Worm (Caenorhabditis elegans) whole organism, L2 larva: ENCODE results near the gene W04H10.2.

ENCODE experiments used
- C34F6.9 ChIP-seq: fragments of 150-350 bp; optimal IDR thresholded peaks from 2 replicates; lab custom pipeline; 2014; ENCODE audit warnings: missing biosample characterization, missing genetic modification characterization
- F13H6.1 ChIP-seq: sonication (generic microtip); optimal IDR thresholded peaks from 2 replicates; lab custom pipeline; 2016; ENCODE audit warnings: missing genetic modification characterization, missing compliant biosample characterization
- aly-2 ChIP-seq: fragments of 150-350 bp; optimal IDR thresholded peaks from 2 replicates; lab custom pipeline; 2014; ENCODE audit warnings: missing biosample characterization, missing genetic modification characterization
- blmp-1 ChIP-seq: sonication (generic microtip); optimal IDR thresholded peaks from 2 replicates; lab custom pipeline; 2017; ENCODE audit warnings: missing genetic modification characterization, mild to moderate bottlenecking, missing compliant biosample characterization, antibody characterized with exemption, moderate library complexity; ENCODE audit not compliant: insufficient read depth
- ceh-16 ChIP-seq: fragments of 150-350 bp; optimal IDR thresholded peaks from 2 replicates; lab custom pipeline; 2014; ENCODE audit warnings: missing biosample characterization, missing genetic modification characterization
- ceh-82 ChIP-seq: fragments of 150-350 bp; optimal IDR thresholded peaks from 2 replicates; lab custom pipeline; 2014; ENCODE audit warnings: missing biosample characterization, missing genetic modification characterization
- dmd-4 ChIP-seq: sonication (generic microtip); optimal IDR thresholded peaks from 2 replicates; lab custom pipeline; 2017; ENCODE audit warnings: missing biosample characterization, missing genetic modification characterization
- egl-27 ChIP-seq: sonication (generic microtip); optimal IDR thresholded peaks from 3 replicates; lab custom pipeline; 2017; ENCODE audit warnings: missing biosample characterization, missing genetic modification reagents, missing genetic modification characterization
- elt-1 ChIP-seq: fragments of 150-350 bp; optimal IDR thresholded peaks from 2 replicates; lab custom pipeline; 2014; ENCODE audit warnings: missing biosample characterization, missing genetic modification characterization
- elt-3 ChIP-seq: sonication (generic microtip); optimal IDR thresholded peaks from 2 replicates; lab custom pipeline; 2017; ENCODE audit warnings: missing biosample characterization, missing genetic modification characterization
- fos-1 ChIP-seq: fragments of 150-350 bp; optimal IDR thresholded peaks from 2 replicates; lab custom pipeline; 2014; ENCODE audit warnings: missing biosample characterization, missing genetic modification characterization
- gmeb-1 ChIP-seq: fragments of 150-350 bp; optimal IDR thresholded peaks from 2 replicates; lab custom pipeline; 2014; ENCODE audit warnings: missing biosample characterization, missing genetic modification characterization
- lin-11 ChIP-seq: fragments of 150-350 bp; sonication (generic microtip); optimal IDR thresholded peaks from 2 replicates; lab custom pipeline; 2014; ENCODE audit warnings: missing biosample characterization, missing genetic modification characterization, inconsistent platforms, mixed read lengths
- lin-13 ChIP-seq: fragments of 150-350 bp; optimal IDR thresholded peaks from 2 replicates; lab custom pipeline; 2014; ENCODE audit warnings: missing biosample characterization, missing genetic modification reagents, missing genetic modification characterization
- lin-39 ChIP-seq: fragments of 150-350 bp; optimal IDR thresholded peaks from 2 replicates; lab custom pipeline; 2014; ENCODE audit warnings: missing biosample characterization, missing genetic modification reagents, missing genetic modification characterization
- lsy-2 ChIP-seq, 2 experiments: fragments of 150-350 bp in 1 of 2; sonication (generic microtip) in 1 of 2; optimal IDR thresholded peaks; 2 replicates each; lab custom pipeline; 2014 to 2017; ENCODE audit warnings: missing biosample characterization in 2 of 2, missing genetic modification characterization in 2 of 2
- mab-5 ChIP-seq: fragments of 150-350 bp; optimal IDR thresholded peaks from 2 replicates; lab custom pipeline; 2014; ENCODE audit warnings: missing biosample characterization, missing genetic modification characterization
- mdl-1 ChIP-seq, 2 experiments: fragments of 150-350 bp in 1 of 2; sonication (generic microtip) in 1 of 2; optimal IDR thresholded peaks; 2 replicates each; lab custom pipeline; 2017; ENCODE audit warnings: missing biosample characterization in 2 of 2, missing genetic modification characterization in 2 of 2
- nhr-10 ChIP-seq: sonication (generic microtip); optimal IDR thresholded peaks from 2 replicates; lab custom pipeline; 2017; ENCODE audit warnings: missing biosample characterization, missing genetic modification characterization
- nhr-12 ChIP-seq: fragments of 150-350 bp; optimal IDR thresholded peaks from 2 replicates; lab custom pipeline; 2014; ENCODE audit warnings: missing biosample characterization, missing genetic modification characterization
- nhr-129 ChIP-seq: fragments of 150-350 bp; optimal IDR thresholded peaks from 2 replicates; lab custom pipeline; 2014; ENCODE audit warnings: missing biosample characterization, missing genetic modification characterization
- nhr-23 ChIP-seq: fragments of 150-350 bp; optimal IDR thresholded peaks from 2 replicates; lab custom pipeline; 2014; ENCODE audit warnings: missing biosample characterization, missing genetic modification reagents, missing genetic modification characterization
- nhr-237 ChIP-seq: fragments of 150-350 bp; optimal IDR thresholded peaks from 2 replicates; lab custom pipeline; 2014; ENCODE audit warnings: missing biosample characterization, missing genetic modification characterization
- nhr-25 ChIP-seq: fragments of 150-350 bp; sonication (generic microtip); optimal IDR thresholded peaks from 3 replicates; lab custom pipeline; 2014; ENCODE audit warnings: missing biosample characterization, missing genetic modification characterization
- nhr-6 ChIP-seq: fragments of 150-350 bp; optimal IDR thresholded peaks from 2 replicates; lab custom pipeline; 2014; ENCODE audit warnings: missing biosample characterization, missing genetic modification characterization
- nhr-77 ChIP-seq: fragments of 150-350 bp; optimal IDR thresholded peaks from 2 replicates; lab custom pipeline; 2014; ENCODE audit warnings: missing biosample characterization, missing genetic modification characterization
- peb-1 ChIP-seq: fragments of 150-350 bp; optimal IDR thresholded peaks from 2 replicates; lab custom pipeline; 2014; ENCODE audit warnings: missing biosample characterization, missing genetic modification characterization
- sma-3 ChIP-seq: sonication (generic microtip); optimal IDR thresholded peaks from 2 replicates; lab custom pipeline; 2016; ENCODE audit warnings: missing genetic modification reagents, missing genetic modification characterization, missing compliant biosample characterization
- sma-9 ChIP-seq, 2 experiments: fragments of 150-350 bp in 1 of 2; sonication (generic microtip) in 1 of 2; optimal IDR thresholded peaks; 2 replicates each; lab custom pipeline; 2014 to 2016; ENCODE audit warnings: missing genetic modification characterization in 2 of 2, mild to moderate bottlenecking in 1 of 2, missing biosample characterization in 1 of 2, missing compliant biosample characterization in 1 of 2, missing genetic modification reagents in 1 of 2, moderate library complexity in 1 of 2
- snpc-4 ChIP-seq: fragments of 150-350 bp; optimal IDR thresholded peaks from 2 replicates; lab custom pipeline; 2014; ENCODE audit warnings: missing biosample characterization, missing genetic modification characterization
- unc-39 ChIP-seq: fragments of 150-350 bp; optimal IDR thresholded peaks from 2 replicates; lab custom pipeline; 2014; ENCODE audit warnings: missing biosample characterization, missing genetic modification characterization
- unc-55 ChIP-seq: fragments of 150-350 bp; sonication (generic microtip); optimal IDR thresholded peaks from 3 replicates; lab custom pipeline; 2014; ENCODE audit warnings: missing biosample characterization, missing genetic modification reagents, missing genetic modification characterization
- unc-62 ChIP-seq: fragments of 150-350 bp; optimal IDR thresholded peaks from 2 replicates; lab custom pipeline; 2014; ENCODE audit warnings: missing biosample characterization, missing genetic modification reagents, missing genetic modification characterization
- zag-1 ChIP-seq: fragments of 150-350 bp; optimal IDR thresholded peaks from 2 replicates; lab custom pipeline; 2014; ENCODE audit warnings: missing biosample characterization, missing genetic modification characterization
- ztf-1 ChIP-seq: fragments of 200-800 bp; sonication (Bioruptor generic); conservative IDR thresholded peaks from 2 replicates; pipeline ENCODE4 v1.3.6; 2022; ENCODE audit warnings: missing genetic modification characterization, missing compliant biosample characterization
- ztf-11 ChIP-seq: sonication (generic microtip); optimal IDR thresholded peaks from 2 replicates; lab custom pipeline; 2017; ENCODE audit warnings: missing biosample characterization, missing genetic modification characterization
- ztf-4 ChIP-seq: fragments of 150-350 bp; optimal IDR thresholded peaks from 2 replicates; lab custom pipeline; 2014; ENCODE audit warnings: missing biosample characterization, missing genetic modification characterization

W04H10.2 gene

DNA sequence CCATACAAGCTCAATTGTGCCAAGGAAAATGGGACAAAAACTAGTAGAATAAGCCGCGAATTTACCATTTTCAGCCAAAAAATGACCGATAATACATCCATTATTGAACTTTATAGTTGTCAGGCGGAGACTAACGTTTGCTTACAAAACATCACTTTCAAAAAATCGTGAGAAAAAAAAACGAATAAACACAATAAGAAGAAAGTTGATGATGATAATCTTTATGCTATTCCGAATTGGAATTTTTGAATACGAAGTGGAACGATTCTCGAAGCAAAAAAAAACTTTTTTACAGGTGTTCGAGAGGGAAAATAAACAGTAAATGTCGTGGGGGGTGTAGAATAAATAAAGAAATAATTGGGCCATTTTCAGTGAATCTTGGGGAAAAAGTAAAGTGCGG lies 27.7 kb upstream of the W04H10.2 start, which contains the start of gene W08F4.7:
TSS of gene W08F4.7 (minus strand) at position 101 of the 400 bp plus-strand sequence.
- TF ChIP-seq nhr-6 (tag; lab: Kevin White, UChicago), result no peak
- TF ChIP-seq elt-3 (tag; lab: Kevin White, UChicago), result no peak
- no peak for TF ChIP-seq sma-3 (GFP tag; lab: Kevin White, UChicago)
- TF ChIP-seq nhr-129 (tag; lab: Kevin White, UChicago), result no peak
- no peak for TF ChIP-seq nhr-12 (tag; lab: Kevin White, UChicago)
- no peak for TF ChIP-seq ztf-11
- no peak for TF ChIP-seq unc-62 (GFP tag; lab: Kevin White, UChicago)
- no peak for TF ChIP-seq nhr-10 (tag; lab: Kevin White, UChicago)
- no peak for TF ChIP-seq lin-39 (tag; lab: Kevin White, UChicago)
- TF ChIP-seq nhr-23 (tag; lab: Kevin White, UChicago), result no peak
- no peak for TF ChIP-seq sma-9 (GFP tag; optimal IDR thresholded peaks at IDR 0.05; lab: Kevin White, UChicago)
- TF ChIP-seq sma-9 (tag; optimal IDR thresholded peaks at IDR 0.05; lab: Kevin White, UChicago), result no peak

DNA sequence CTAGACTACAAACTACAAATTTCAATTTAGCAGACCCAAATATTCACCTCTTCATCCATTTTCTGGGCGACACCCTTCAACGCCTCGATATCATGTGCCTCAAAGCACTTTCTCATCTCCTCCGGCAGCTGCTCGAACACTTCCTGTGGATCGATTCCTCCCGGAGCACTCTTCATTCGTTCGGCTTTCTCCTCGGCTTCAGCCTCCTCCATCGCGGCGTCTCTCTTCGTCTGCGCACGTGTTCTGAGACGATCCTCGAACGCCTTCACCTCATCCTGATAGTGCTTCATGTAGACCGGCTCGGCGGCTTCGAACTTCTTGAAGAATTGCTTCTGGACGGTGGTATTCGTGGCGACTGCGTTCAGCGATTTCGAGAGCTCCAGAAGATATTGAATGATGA lies 26.6 kb upstream of the W04H10.2 start:
- TF ChIP-seq dmd-4 (tag; lab: Kevin White, UChicago) (no peak), unc-62 (GFP tag; lab: Kevin White, UChicago) (no peak), ztf-1 (GFP tag; lab: Robert Waterston, UW) (no peak), nhr-10 (tag; lab: Kevin White, UChicago) (no peak)

- TF ChIP-seq gmeb-1 (tag; lab: Kevin White, UChicago) (peak; percentile 23), lsy-2 (tag; optimal IDR thresholded peaks at IDR 0.05; lab: Kevin White, UChicago) (peak in 1 of 2 experiments; percentile 10), C34F6.9 (tag; lab: Kevin White, UChicago) (peak; percentile 19), nhr-129 (tag; lab: Kevin White, UChicago) (peak; percentile 14), unc-55 (GFP tag; lab: Kevin White, UChicago) (peak; percentile 20), F13H6.1 (no peak), peb-1 (no peak)
Measured at ce11 chrII:580189-580643, 25.2 kb upstream of the W04H10.2 start, which contains the start of the genes cdc-37 and W08F4.3. Gene cdc-37 (minus strand): TSS chrII:580593. Gene W08F4.3 (plus strand): TSS chrII:580602.

ce11 chrII:581983-582382 lies 23.4 kb upstream of the W04H10.2 start:
- TF ChIP-seq nhr-12 (tag; lab: Kevin White, UChicago) (no peak), peb-1 (no peak), nhr-25 (tag; lab: Kevin White, UChicago) (no peak), zag-1 (no peak), nhr-237 (no peak), mab-5 (tag; lab: Kevin White, UChicago) (no peak), elt-1 (no peak), ztf-4 (tag; lab: Kevin White, UChicago) (no peak), lin-11 (no peak)
- TF ChIP-seq, all 48 proteins: peak for 0

DNA sequence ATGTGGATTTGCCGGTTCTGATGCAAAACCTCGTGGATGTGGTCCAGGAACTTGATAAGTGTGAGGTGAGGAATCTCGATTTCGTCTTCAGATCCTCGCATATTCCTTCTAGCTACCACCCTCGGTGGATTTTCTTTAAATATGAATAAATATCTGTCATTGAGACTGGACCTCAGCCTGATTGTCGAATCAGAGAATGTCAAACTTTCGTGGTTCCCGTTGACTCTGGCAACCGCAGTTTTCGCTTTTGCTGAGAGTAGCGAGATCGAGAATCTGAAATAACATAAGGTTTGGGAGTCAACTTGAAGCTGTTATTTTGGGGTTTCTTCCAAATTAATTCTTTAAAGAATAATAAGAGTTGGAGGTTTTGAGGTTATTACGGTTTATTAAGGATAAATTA lies 22.7 kb upstream of the W04H10.2 start, which contains the start of gene fbxb-14:
TSS of gene fbxb-14 (minus strand) at position 101 of the 400 bp plus-strand sequence.
- TF ChIP-seq mdl-1 (tag; optimal IDR thresholded peaks at IDR 0.05; lab: Kevin White, UChicago) (no peak), nhr-77 (no peak), nhr-237 (no peak), ceh-16 (no peak), lin-13 (GFP tag; lab: Kevin White, UChicago) (no peak), aly-2 (tag; lab: Kevin White, UChicago) (no peak), nhr-25 (tag; lab: Kevin White, UChicago) (no peak)

ce11 chrII:584321-584848 lies 21.0 kb upstream of the W04H10.2 start, which contains the start of the genes W08F4.12 and W08F4.13:
Gene W08F4.12 (minus strand): TSS chrII:584421.
Gene W08F4.13 (plus strand): TSS chrII:584798.
- no peak for TF ChIP-seq ceh-16
- TF ChIP-seq ceh-82 (tag; lab: Kevin White, UChicago), result no peak
- TF ChIP-seq ztf-11, result no peak
- TF ChIP-seq fos-1, result no peak
- no peak for TF ChIP-seq unc-39 (tag; lab: Kevin White, UChicago)
- TF ChIP-seq nhr-10 (tag; lab: Kevin White, UChicago), result no peak
- TF ChIP-seq blmp-1 (tag; lab: Kevin White, UChicago), result no peak
- TF ChIP-seq mdl-1 (tag; optimal IDR thresholded peaks at IDR 0.05; lab: Kevin White, UChicago), result no peak
- no peak for TF ChIP-seq ztf-4 (tag; lab: Kevin White, UChicago)
- no peak for TF ChIP-seq nhr-6 (tag; lab: Kevin White, UChicago)
- TF ChIP-seq nhr-25 (tag; lab: Kevin White, UChicago), result no peak
- TF ChIP-seq nhr-237, result no peak
- TF ChIP-seq unc-62 (GFP tag; lab: Kevin White, UChicago), result no peak
- TF ChIP-seq sma-9 (GFP tag; optimal IDR thresholded peaks at IDR 0.05; lab: Kevin White, UChicago), result no peak
- no peak for TF ChIP-seq sma-9 (tag; optimal IDR thresholded peaks at IDR 0.05; lab: Kevin White, UChicago)
- TF ChIP-seq egl-27, result no peak
- no peak for TF ChIP-seq snpc-4 (tag; lab: Kevin White, UChicago)
